Worm (Caenorhabditis elegans) whole organism, L1 larva: Measurements from ENCODE around the gene str-185.

ENCODE experiments used
- nhr-76 ChIP-seq: sonication (generic microtip); optimal IDR thresholded peaks from 2 replicates; lab custom pipeline; 2017; ENCODE audit warnings: missing biosample characterization, missing genetic modification characterization
- unc-130 ChIP-seq: fragments of 150-350 bp; optimal IDR thresholded peaks from 2 replicates; lab custom pipeline; 2017; ENCODE audit warnings: missing biosample characterization, missing genetic modification characterization, inconsistent platforms

- no peak for TF ChIP-seq nhr-76
- TF ChIP-seq unc-130 (tag; lab: Kevin White, UChicago): no peak
Measured at ce11 chrIV:4469770-4470709, 40.2 kb upstream of the str-185 start.
